Worm (Caenorhabditis elegans) whole organism, L1 larva: ENCODE results near the gene F56D2.5.
A peak's percentile ranks its signal among the peaks of the same experiment; 100 is the strongest.

Experiments used
- C34B4.2 ChIP-seq: sonication (generic microtip); optimal IDR thresholded peaks from 2 replicates; lab custom pipeline; 2017; ENCODE audit warnings: mild to moderate bottlenecking, missing genetic modification characterization, missing compliant biosample characterization
- Y116A8C.19 ChIP-seq: sonication (generic microtip); optimal IDR thresholded peaks from 2 replicates; lab custom pipeline; 2016; ENCODE audit warnings: missing compliant biosample characterization, missing genetic modification characterization, borderline replicate concordance
- aha-1 ChIP-seq: fragments of 150-350 bp; optimal IDR thresholded peaks from 2 replicates; lab custom pipeline; 2014; ENCODE audit warnings: missing biosample characterization, missing genetic modification characterization
- aly-2 ChIP-seq: fragments of 150-350 bp; optimal IDR thresholded peaks from 2 replicates; lab custom pipeline; 2014; ENCODE audit warnings: missing biosample characterization, missing genetic modification characterization
- ama-1 ChIP-seq: fragments of 150-350 bp; optimal IDR thresholded peaks from 2 replicates; lab custom pipeline; 2014
- blmp-1 ChIP-seq: fragments of 150-350 bp; optimal IDR thresholded peaks from 2 replicates; lab custom pipeline; 2014; ENCODE audit warnings: missing biosample characterization, missing genetic modification characterization
- ceh-63 ChIP-seq: fragments of 200-800 bp; sonication (Bioruptor generic); optimal IDR thresholded peaks from 2 replicates; lab custom pipeline; 2018; ENCODE audit warnings: mild to moderate bottlenecking, missing genetic modification characterization, missing compliant biosample characterization
- ceh-88 ChIP-seq: fragments of 200-800 bp; sonication (Bioruptor generic); IDR thresholded peaks from 2 replicates; pipeline ENCODE4 v1.3.6; 2022; ENCODE audit warnings: missing genetic modification characterization, missing compliant biosample characterization
- ceh-90 ChIP-seq: sonication (generic microtip); optimal IDR thresholded peaks from 2 replicates; lab custom pipeline; 2016; ENCODE audit warnings: missing genetic modification characterization, missing compliant biosample characterization
- egl-27 ChIP-seq, 2 experiments: fragments of 150-350 bp in 1 of 2; sonication (generic microtip); optimal IDR thresholded peaks; 3 replicates each; lab custom pipeline; 2017 to 2018; ENCODE audit warnings: missing biosample characterization in 2 of 2, missing genetic modification characterization in 2 of 2, missing genetic modification reagents in 2 of 2
- elt-2 ChIP-seq: sonication (generic microtip); optimal IDR thresholded peaks from 2 replicates; lab custom pipeline; 2016; ENCODE audit warnings: missing genetic modification characterization, mild to moderate bottlenecking, inconsistent platforms, missing compliant biosample characterization, missing genetic modification reagents
- elt-3 ChIP-seq, 6 experiments: fragments of 150-350 bp in 1 of 6; sonication (generic microtip); optimal IDR thresholded peaks; 2 replicates each; lab custom pipeline; 2017 to 2018; ENCODE audit warnings: missing biosample characterization in 6 of 6, missing genetic modification characterization in 6 of 6, inconsistent platforms in 1 of 6
- ets-5 ChIP-seq: fragments of 200-800 bp; sonication (Bioruptor generic); IDR thresholded peaks from 2 replicates; pipeline ENCODE4 v1.3.6; 2022; ENCODE audit warnings: missing genetic modification characterization, missing compliant biosample characterization
- grh-1 ChIP-seq: fragments of 200-800 bp; sonication (Bioruptor generic); IDR thresholded peaks from 2 replicates; pipeline ENCODE4 v1.3.6; 2022; ENCODE audit warnings: missing genetic modification reagents, missing genetic modification characterization, missing compliant biosample characterization
- hpl-2 ChIP-seq: fragments of 150-350 bp; optimal IDR thresholded peaks from 2 replicates; lab custom pipeline; 2014; ENCODE audit warnings: missing biosample characterization, missing genetic modification reagents, missing genetic modification characterization
- isw-1 ChIP-seq: fragments of 200-800 bp; sonication (Bioruptor generic); IDR thresholded peaks from 2 replicates; pipeline ENCODE4 v1.3.6; 2022; ENCODE audit warnings: missing genetic modification characterization, missing compliant biosample characterization
- jun-1 ChIP-seq: fragments of 150-350 bp; optimal IDR thresholded peaks from 2 replicates; lab custom pipeline; 2014; ENCODE audit warnings: missing biosample characterization, missing genetic modification reagents, missing genetic modification characterization
- lin-13 ChIP-seq: fragments of 150-350 bp; optimal IDR thresholded peaks from 2 replicates; lab custom pipeline; 2014; ENCODE audit warnings: missing biosample characterization, missing genetic modification reagents, missing genetic modification characterization
- lin-14 ChIP-seq: fragments of 200-800 bp; sonication (Bioruptor generic); optimal IDR thresholded peaks from 2 replicates; lab custom pipeline; 2018; ENCODE audit warnings: mild to moderate bottlenecking, missing genetic modification characterization, moderate library complexity, missing compliant biosample characterization
- lin-35 ChIP-seq, 2 experiments: fragments of 150-350 bp; optimal IDR thresholded peaks; 2 replicates each; lab custom pipeline; 2014; ENCODE audit warnings: missing biosample characterization in 2 of 2, missing genetic modification characterization in 2 of 2, missing genetic modification reagents in 2 of 2
- lin-39 ChIP-seq: fragments of 150-350 bp; optimal IDR thresholded peaks from 2 replicates; lab custom pipeline; 2014; ENCODE audit warnings: missing biosample characterization, missing genetic modification reagents, missing genetic modification characterization
- lir-3 ChIP-seq: sonication (generic microtip); optimal IDR thresholded peaks from 2 replicates; lab custom pipeline; 2016; ENCODE audit warnings: mild to moderate bottlenecking, missing genetic modification characterization, moderate library complexity, missing compliant biosample characterization; ENCODE audit not compliant: poor library complexity
- lsy-2 ChIP-seq, 2 experiments: fragments of 150-350 bp; optimal IDR thresholded peaks; 2 replicates each; lab custom pipeline; 2014; ENCODE audit warnings: missing biosample characterization in 2 of 2, missing genetic modification characterization in 2 of 2
- mab-9 ChIP-seq: fragments of 200-800 bp; sonication (Bioruptor generic); IDR thresholded peaks from 2 replicates; pipeline ENCODE4 v1.3.6; 2022; ENCODE audit warnings: missing genetic modification reagents, missing genetic modification characterization, missing compliant biosample characterization
- mdl-1 ChIP-seq, 2 experiments: fragments of 150-350 bp; optimal IDR thresholded peaks; 2 replicates each; lab custom pipeline; 2014 to 2017; ENCODE audit warnings: missing biosample characterization in 2 of 2, missing genetic modification characterization in 2 of 2, inconsistent platforms in 1 of 2
- nhr-11 ChIP-seq: fragments of 150-350 bp; optimal IDR thresholded peaks from 2 replicates; lab custom pipeline; 2014; ENCODE audit warnings: missing biosample characterization, missing genetic modification characterization
- nhr-12 ChIP-seq: sonication (generic microtip); optimal IDR thresholded peaks from 2 replicates; lab custom pipeline; 2017; ENCODE audit warnings: missing biosample characterization, missing genetic modification characterization
- nhr-19 ChIP-seq: fragments of 200-800 bp; sonication (Bioruptor generic); conservative IDR thresholded peaks from 2 replicates; pipeline ENCODE4 v1.3.6; 2022; ENCODE audit warnings: missing genetic modification characterization, missing compliant biosample characterization
- nhr-20 ChIP-seq: sonication (generic microtip); optimal IDR thresholded peaks from 2 replicates; lab custom pipeline; 2016; ENCODE audit warnings: mild to moderate bottlenecking, missing genetic modification characterization, missing compliant biosample characterization
- nhr-237 ChIP-seq: fragments of 150-350 bp; optimal IDR thresholded peaks from 2 replicates; lab custom pipeline; 2014; ENCODE audit warnings: missing biosample characterization, missing genetic modification characterization
- nhr-28 ChIP-seq: fragments of 150-350 bp; optimal IDR thresholded peaks from 2 replicates; lab custom pipeline; 2014; ENCODE audit warnings: missing biosample characterization, missing genetic modification characterization
- nhr-47 ChIP-seq: sonication (generic microtip); optimal IDR thresholded peaks from 2 replicates; lab custom pipeline; 2016; ENCODE audit warnings: mild to moderate bottlenecking, missing genetic modification characterization, moderate library complexity, missing compliant biosample characterization
- nhr-71 ChIP-seq: sonication (generic microtip); optimal IDR thresholded peaks from 2 replicates; lab custom pipeline; 2016; ENCODE audit warnings: mild to moderate bottlenecking, missing genetic modification characterization, moderate library complexity, missing compliant biosample characterization
- nhr-77 ChIP-seq: fragments of 150-350 bp; optimal IDR thresholded peaks from 2 replicates; lab custom pipeline; 2014; ENCODE audit warnings: missing biosample characterization, missing genetic modification characterization
- nhr-84 ChIP-seq: sonication (generic microtip); optimal IDR thresholded peaks from 2 replicates; lab custom pipeline; 2017; ENCODE audit warnings: missing biosample characterization, missing genetic modification characterization
- nhr-85 ChIP-seq: sonication (generic microtip); peaks from one replicate; lab custom pipeline; 2016; ENCODE audit warnings: missing genetic modification characterization, inconsistent platforms, missing compliant biosample characterization
- nhr-90 ChIP-seq: sonication (generic microtip); optimal IDR thresholded peaks from 2 replicates; lab custom pipeline; 2016; ENCODE audit warnings: mild to moderate bottlenecking, missing genetic modification characterization, missing compliant biosample characterization; ENCODE audit not compliant: poor library complexity
- pag-3 ChIP-seq: sonication (generic microtip); optimal IDR thresholded peaks from 2 replicates; lab custom pipeline; 2017; ENCODE audit warnings: missing genetic modification characterization, mild to moderate bottlenecking, missing compliant biosample characterization, antibody characterized with exemption, borderline replicate concordance; ENCODE audit not compliant: insufficient read depth
- skn-1 ChIP-seq: fragments of 150-350 bp; optimal IDR thresholded peaks from 2 replicates; lab custom pipeline; 2014; ENCODE audit warnings: missing biosample characterization, missing genetic modification characterization
- snpc-4 ChIP-seq: fragments of 150-350 bp; optimal IDR thresholded peaks from 2 replicates; lab custom pipeline; 2014; ENCODE audit warnings: missing biosample characterization, missing genetic modification characterization
- snu-23 ChIP-seq: sonication (generic microtip); optimal IDR thresholded peaks from 2 replicates; lab custom pipeline; 2016; ENCODE audit warnings: missing genetic modification characterization, missing compliant biosample characterization
- sptf-1 ChIP-seq: fragments of 150-350 bp; optimal IDR thresholded peaks from 2 replicates; lab custom pipeline; 2014; ENCODE audit warnings: missing biosample characterization, missing genetic modification characterization
- sup-37 ChIP-seq: fragments of 200-800 bp; sonication (Bioruptor generic); optimal IDR thresholded peaks from 2 replicates; lab custom pipeline; 2018; ENCODE audit warnings: mild to moderate bottlenecking, missing genetic modification characterization, missing compliant biosample characterization
- swsn-7 ChIP-seq: sonication (generic microtip); optimal IDR thresholded peaks from 2 replicates; lab custom pipeline; 2016; ENCODE audit warnings: missing genetic modification characterization, missing compliant biosample characterization
- tlp-1 ChIP-seq: fragments of 150-350 bp; optimal IDR thresholded peaks from 2 replicates; lab custom pipeline; 2014; ENCODE audit warnings: missing biosample characterization, missing genetic modification characterization
- unc-30 ChIP-seq: sonication (generic microtip); optimal IDR thresholded peaks from 2 replicates; lab custom pipeline; 2017; ENCODE audit warnings: missing biosample characterization, missing genetic modification characterization
- unc-98 ChIP-seq: fragments of 200-800 bp; sonication (Bioruptor generic); IDR thresholded peaks from 2 replicates; pipeline ENCODE4 v1.3.6; 2022; ENCODE audit warnings: missing genetic modification characterization, missing compliant biosample characterization
- vab-15 ChIP-seq: sonication (generic microtip); optimal IDR thresholded peaks from 2 replicates; lab custom pipeline; 2017; ENCODE audit warnings: missing genotype, mild to moderate bottlenecking, missing genetic modification characterization, missing compliant biosample characterization
- zag-1 ChIP-seq: fragments of 150-350 bp; optimal IDR thresholded peaks from 2 replicates; lab custom pipeline; 2014; ENCODE audit warnings: missing biosample characterization, missing genetic modification characterization
- ztf-11 ChIP-seq, 2 experiments: sonication (generic microtip); optimal IDR thresholded peaks; 2 replicates each; lab custom pipeline; 2016 to 2017; ENCODE audit warnings: missing genetic modification characterization in 2 of 2, missing biosample characterization in 1 of 2, missing compliant biosample characterization in 1 of 2

F56D2.5 gene

ce11 chrIII:5554884-5555500, 26.2 kb downstream of the F56D2.5 start, which contains the start of the genes nmad-1 and hach-1 (continued):
- TF ChIP-seq nhr-20 (tag; lab: Kevin White, UChicago) (peak; percentile 90), nhr-237 (tag; lab: Kevin White, UChicago) (no peak), lin-35 (GFP tag; optimal IDR thresholded peaks at IDR 0.05; lab: Kevin White, UChicago) (peak; percentile 44 to 64), zag-1 (tag; lab: Kevin White, UChicago) (no peak), unc-98 (GFP tag; lab: Robert Waterston, UW) (no peak), snpc-4 (tag; lab: Kevin White, UChicago) (peak; percentile 75), hpl-2 (GFP tag; lab: Kevin White, UChicago) (no peak), C34B4.2 (no peak), lsy-2 (tag; optimal IDR thresholded peaks at IDR 0.05; lab: Kevin White, UChicago) (peak; percentile 69 to 73), nhr-19 (GFP tag; lab: Robert Waterston, UW) (peak; percentile 85), Y116A8C.19 (no peak), nhr-71 (tag; lab: Kevin White, UChicago) (peak; percentile 87), grh-1 (peak; percentile 52; the same call in 1 of the 2 replicates), nhr-84 (tag; lab: Kevin White, UChicago) (no peak), lir-3 (peak; percentile 67), nhr-11 (tag; lab: Kevin White, UChicago) (no peak), nhr-90 (tag; lab: Kevin White, UChicago) (peak; percentile 78), pag-3 (tag; lab: Kevin White, UChicago) (no peak), ama-1 (lab: Kevin White, UChicago) (no peak), vab-15 (tag; lab: Kevin White, UChicago) (peak; percentile 7), aly-2 (tag; lab: Kevin White, UChicago) (no peak), nhr-47 (tag; lab: Kevin White, UChicago) (peak; percentile 80), swsn-7 (tag; lab: Kevin White, UChicago) (peak; percentile 84), nhr-77 (no peak), snu-23 (GFP tag; lab: Kevin White, UChicago) (peak; percentile 89), aha-1 (tag; lab: Kevin White, UChicago) (no peak), skn-1 (tag; lab: Kevin White, UChicago) (peak; percentile 52), ceh-90 (tag; lab: Kevin White, UChicago) (no peak), lin-14 (GFP tag; lab: Kevin White, UChicago) (peak; percentile 81), lin-13 (GFP tag; lab: Kevin White, UChicago) (peak; percentile 38), jun-1 (tag; lab: Kevin White, UChicago) (no peak), unc-30 (tag; lab: Kevin White, UChicago) (no peak), mab-9 (no peak), elt-2 (peak; percentile 64), nhr-12 (tag; lab: Kevin White, UChicago) (no peak), tlp-1 (tag; lab: Kevin White, UChicago) (no peak), ceh-88 (GFP tag; lab: Robert Waterston, UW) (no peak; the same call in 1 of the 2 replicates), lin-39 (tag; lab: Kevin White, UChicago) (peak; percentile 69), ztf-11 (tag; optimal IDR thresholded peaks at IDR 0.05; lab: Kevin White, UChicago) (peak in 1 of 2 experiments; percentile 76), ets-5 (GFP tag; lab: Robert Waterston, UW) (no peak), blmp-1 (tag; lab: Kevin White, UChicago) (peak; percentile 43)

DNA sequence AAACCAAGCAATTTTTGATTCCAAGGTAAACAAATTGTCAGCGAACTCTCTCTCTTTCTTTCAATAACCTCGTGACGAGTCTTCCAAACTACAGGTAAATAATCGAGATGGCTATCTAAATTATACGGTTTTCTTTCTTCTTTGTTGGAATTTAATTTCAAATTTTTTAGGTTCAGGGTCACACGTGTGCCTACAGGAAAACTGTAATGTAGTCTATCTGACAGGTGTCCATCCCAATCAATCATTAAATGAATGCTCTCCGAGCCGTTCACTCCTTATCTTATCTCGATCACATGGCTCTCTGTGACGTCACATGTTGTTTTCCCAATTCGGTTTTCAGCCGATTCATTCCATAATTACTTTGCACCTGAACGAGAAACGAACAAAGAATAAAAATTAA, 28.1 kb downstream of the F56D2.5 start:
- TF ChIP-seq nhr-28 (tag; lab: Kevin White, UChicago) (no peak), sup-37 (no peak), nhr-71 (tag; lab: Kevin White, UChicago) (peak; percentile 41), nhr-84 (tag; lab: Kevin White, UChicago) (no peak), ceh-88 (GFP tag; lab: Robert Waterston, UW) (no peak), isw-1 (no peak), elt-2 (peak; percentile 59), nhr-20 (tag; lab: Kevin White, UChicago) (peak; percentile 86), skn-1 (tag; lab: Kevin White, UChicago) (peak; percentile 12), nhr-11 (tag; lab: Kevin White, UChicago) (no peak), egl-27 (tag; optimal IDR thresholded peaks at IDR 0.05; lab: Kevin White, UChicago) (no peak), nhr-85 (tag; lab: Kevin White, UChicago) (peak; percentile 89), ceh-63 (GFP tag; lab: Kevin White, UChicago) (no peak), lin-13 (GFP tag; lab: Kevin White, UChicago) (no peak), sptf-1 (no peak), mdl-1 (tag; optimal IDR thresholded peaks at IDR 0.05; lab: Kevin White, UChicago) (peak in 1 of 2 experiments; percentile 32), ceh-90 (tag; lab: Kevin White, UChicago) (no peak), nhr-90 (tag; lab: Kevin White, UChicago) (peak; percentile 24), C34B4.2 (no peak), lin-35 (GFP tag; optimal IDR thresholded peaks at IDR 0.05; lab: Kevin White, UChicago) (peak in 1 of 2 experiments; percentile 29), lin-14 (GFP tag; lab: Kevin White, UChicago) (peak; percentile 52), elt-3 (tag; optimal IDR thresholded peaks at IDR 0.05; lab: Kevin White, UChicago) (no peak)
